Worm (Caenorhabditis elegans) whole organism, early embryonic: ENCODE data around the gene ptr-8.

Experiments
- F13C5.2 ChIP-seq: sonication (generic microtip); optimal IDR thresholded peaks from 2 replicates; lab custom pipeline; 2017; ENCODE audit warnings: mild to moderate bottlenecking, missing genetic modification characterization, inconsistent platforms, missing compliant biosample characterization
- aly-1 ChIP-seq: sonication (generic microtip); optimal IDR thresholded peaks from 2 replicates; lab custom pipeline; 2016; ENCODE audit warnings: missing genetic modification characterization, missing compliant biosample characterization
- ama-1 ChIP-seq: fragments of 150-350 bp; optimal IDR thresholded peaks from 2 replicates; lab custom pipeline; 2014
- ceh-13 ChIP-seq: fragments of 200-800 bp; sonication (Bioruptor generic); optimal IDR thresholded peaks from 2 replicates; lab custom pipeline; 2018; ENCODE audit warnings: mild to moderate bottlenecking, missing genetic modification characterization, missing compliant biosample characterization
- ceh-36 ChIP-seq: sonication (generic microtip); optimal IDR thresholded peaks from 2 replicates; lab custom pipeline; 2016; ENCODE audit warnings: missing genetic modification characterization, inconsistent platforms, missing compliant biosample characterization
- flt-1 ChIP-seq: fragments of 200-800 bp; sonication (Bioruptor generic); IDR thresholded peaks from 2 replicates; pipeline ENCODE4 v1.3.6; 2022; ENCODE audit warnings: missing genetic modification characterization, missing compliant biosample characterization
- hmbx-1 ChIP-seq: sonication (generic microtip); optimal IDR thresholded peaks from 2 replicates; lab custom pipeline; 2016; ENCODE audit warnings: mild to moderate bottlenecking, missing genetic modification characterization, missing compliant biosample characterization
- hmg-4 ChIP-seq: fragments of 200-800 bp; sonication (Bioruptor generic); optimal IDR thresholded peaks from 2 replicates; lab custom pipeline; 2018; ENCODE audit warnings: mild to moderate bottlenecking, missing genetic modification characterization, missing compliant biosample characterization
- hnd-1 ChIP-seq: sonication (generic microtip); optimal IDR thresholded peaks from 2 replicates; lab custom pipeline; 2016; ENCODE audit warnings: missing genetic modification characterization, missing compliant biosample characterization
- scrt-1 ChIP-seq: fragments of 200-800 bp; sonication (Bioruptor generic); IDR thresholded peaks from 2 replicates; pipeline ENCODE4 v1.3.6; 2022; ENCODE audit warnings: missing genetic modification characterization, missing compliant biosample characterization
- sea-1 ChIP-seq: fragments of 200-800 bp; sonication (Bioruptor generic); conservative IDR thresholded peaks from 2 replicates; pipeline ENCODE4 v1.3.6; 2022; ENCODE audit warnings: missing genetic modification characterization, missing compliant biosample characterization
- tbx-11 ChIP-seq: fragments of 200-800 bp; sonication (Bioruptor generic); IDR thresholded peaks from 2 replicates; pipeline ENCODE4 v1.3.6; 2022; ENCODE audit warnings: missing genetic modification characterization, missing compliant biosample characterization
- tbx-37 ChIP-seq: fragments of 200-800 bp; sonication (Bioruptor generic); conservative IDR thresholded peaks from 2 replicates; pipeline ENCODE4 v1.3.6; 2022; ENCODE audit warnings: missing genetic modification reagents, missing genetic modification characterization, missing compliant biosample characterization
- tra-4 ChIP-seq: sonication (generic microtip); optimal IDR thresholded peaks from 2 replicates; lab custom pipeline; 2017; ENCODE audit warnings: missing genetic modification characterization, missing compliant biosample characterization

- no peak for TF ChIP-seq ama-1 (lab: Kevin White, UChicago)
- no peak for TF ChIP-seq flt-1 (GFP tag; lab: Robert Waterston, UW)
- no peak for TF ChIP-seq tra-4 (tag; lab: Kevin White, UChicago)
- no peak for TF ChIP-seq hnd-1
- TF ChIP-seq tbx-37 (GFP tag; lab: Robert Waterston, UW) = no peak
- TF ChIP-seq scrt-1 (GFP tag; lab: Robert Waterston, UW) = no peak
- no peak for TF ChIP-seq tbx-11 (GFP tag; lab: Robert Waterston, UW)
- no peak for TF ChIP-seq ceh-13 (GFP tag; lab: Kevin White, UChicago)
- no peak for TF ChIP-seq aly-1 (tag; lab: Kevin White, UChicago)
- no peak for TF ChIP-seq hmbx-1
- no peak for TF ChIP-seq sea-1
- no peak for TF ChIP-seq ceh-36 (tag; lab: Kevin White, UChicago)
- no peak for TF ChIP-seq hmg-4 (GFP tag; lab: Kevin White, UChicago)
- no peak for TF ChIP-seq F13C5.2
Measured at ce11 chrII:10849903-10850302, 39.2 kb upstream of the ptr-8 start, which contains the start of gene M106.2.
